Worm (Caenorhabditis elegans): ENCODE results near the gene F41B4.2.

F41B4.2 gene

ce11 chrX:6808239-6808638 is 26.8 kb downstream of the F41B4.2 start:
- TF ChIP-seq grh-1 (GFP tag; IDR thresholded peaks at IDR 0.05) (peak; percentile 84), nhr-85 (tag) (peak; percentile 83), lin-14 (GFP tag; optimal IDR thresholded peaks at IDR 0.05) (peak; percentile 63), efl-1 (optimal IDR thresholded peaks at IDR 0.05) (no peak), efl-1 (GFP tag; optimal IDR thresholded peaks at IDR 0.05 in 1 of 2) (peak in 1 of 2 experiments; percentile 9), lsy-2 (tag; optimal IDR thresholded peaks at IDR 0.05) (peak in 1 of 2 experiments; percentile 2), blmp-1 (tag; optimal IDR thresholded peaks at IDR 0.05) (peak; percentile 93), nhr-76 (tag; optimal IDR thresholded peaks at IDR 0.05) (peak; percentile 8), rnt-1 (tag; optimal IDR thresholded peaks at IDR 0.05) (peak; percentile 66), pag-3 (tag; optimal IDR thresholded peaks at IDR 0.05; ENCODE audit: borderline replicate concordance, insufficient read depth) (peak; percentile 25), ama-1 (optimal IDR thresholded peaks at IDR 0.05) (no peak), aha-1 (tag; optimal IDR thresholded peaks at IDR 0.05) (no peak), zip-4 (GFP tag; optimal IDR thresholded peaks at IDR 0.05) (no peak), Y116A8C.19 (tag; optimal IDR thresholded peaks at IDR 0.05; ENCODE audit: borderline replicate concordance) (no peak), dpl-1 (GFP tag; optimal IDR thresholded peaks at IDR 0.05) (peak in 1 of 3 experiments; percentile 4), unc-30 (tag; optimal IDR thresholded peaks at IDR 0.05) (no peak)

- no peak for TF ChIP-seq zag-1 (tag; optimal IDR thresholded peaks at IDR 0.05)
- no peak for TF ChIP-seq lin-13 (GFP tag; optimal IDR thresholded peaks at IDR 0.05)
- TF ChIP-seq ztf-11 (tag; optimal IDR thresholded peaks at IDR 0.05): no peak
- TF ChIP-seq ces-1 (GFP tag; optimal IDR thresholded peaks at IDR 0.05): no peak
- no peak for TF ChIP-seq sox-4 (tag; optimal IDR thresholded peaks at IDR 0.05)
- peak in 2 of 6 experiments; percentile 10 to 39 for TF ChIP-seq elt-3 (tag; optimal IDR thresholded peaks at IDR 0.05)
- TF ChIP-seq lin-35 (GFP tag; optimal IDR thresholded peaks at IDR 0.05): peak in 1 of 2 experiments; percentile 64
- no peak for TF ChIP-seq hlh-4 (tag; optimal IDR thresholded peaks at IDR 0.05)
- TF ChIP-seq C04F5.9 (tag; optimal IDR thresholded peaks at IDR 0.05): no peak
- no peak for TF ChIP-seq C34B4.2 (tag; optimal IDR thresholded peaks at IDR 0.05)
- TF ChIP-seq ceh-88 (GFP tag; IDR thresholded peaks at IDR 0.05): no peak
- TF ChIP-seq pag-3 (tag; optimal IDR thresholded peaks at IDR 0.05; ENCODE audit: borderline replicate concordance, insufficient read depth): no peak
- TF ChIP-seq unc-86 (tag; optimal IDR thresholded peaks at IDR 0.05): no peak
- no peak for TF ChIP-seq fkh-4 (tag; optimal IDR thresholded peaks at IDR 0.05; ENCODE audit: borderline replicate concordance)
- no peak for TF ChIP-seq xbp-1 (tag; optimal IDR thresholded peaks at IDR 0.05)
- TF ChIP-seq fkh-8 (tag; optimal IDR thresholded peaks at IDR 0.05): no peak
- TF ChIP-seq nhr-76 (tag; optimal IDR thresholded peaks at IDR 0.05): no peak
- TF ChIP-seq F16B12.6 (tag; optimal IDR thresholded peaks at IDR 0.05): no peak
- TF ChIP-seq unc-98 (GFP tag; IDR thresholded peaks at IDR 0.05): no peak
- TF ChIP-seq nhr-237 (tag; optimal IDR thresholded peaks at IDR 0.05): no peak
- no peak for TF ChIP-seq skn-1 (tag; optimal IDR thresholded peaks at IDR 0.05)
- no peak for TF ChIP-seq hpl-2 (GFP tag; optimal IDR thresholded peaks at IDR 0.05)
- TF ChIP-seq ets-5 (GFP tag; IDR thresholded peaks at IDR 0.05): no peak
- TF ChIP-seq tlp-1 (tag; optimal IDR thresholded peaks at IDR 0.05): no peak
- no peak for TF ChIP-seq unc-62 (GFP tag; optimal IDR thresholded peaks at IDR 0.05)
- no peak for TF ChIP-seq mab-9 (GFP tag; IDR thresholded peaks at IDR 0.05)
- peak; percentile 44 for TF ChIP-seq nhr-71 (tag; optimal IDR thresholded peaks at IDR 0.05)
- TF ChIP-seq efl-3 (GFP tag; optimal IDR thresholded peaks at IDR 0.05): no peak
- no peak for TF ChIP-seq unc-30 (tag; optimal IDR thresholded peaks at IDR 0.05)
- TF ChIP-seq zip-4 (GFP tag; optimal IDR thresholded peaks at IDR 0.05): no peak
- no peak for TF ChIP-seq mdl-1 (tag; optimal IDR thresholded peaks at IDR 0.05)
- no peak for TF ChIP-seq fos-1 (tag; optimal IDR thresholded peaks at IDR 0.05)
- TF ChIP-seq mep-1 (tag; optimal IDR thresholded peaks at IDR 0.05): peak; percentile 25
- peak; percentile 40 for TF ChIP-seq nhr-85 (tag)
- no peak for TF ChIP-seq pax-3 (tag; optimal IDR thresholded peaks at IDR 0.05)
- no peak for TF ChIP-seq dsc-1 (tag; optimal IDR thresholded peaks at IDR 0.05)
- no peak for TF ChIP-seq swsn-7 (tag; optimal IDR thresholded peaks at IDR 0.05)
- TF ChIP-seq nhr-47 (tag; optimal IDR thresholded peaks at IDR 0.05): no peak
- TF ChIP-seq lin-14 (GFP tag; optimal IDR thresholded peaks at IDR 0.05): peak; percentile 34
- no peak for TF ChIP-seq nhr-12 (tag; optimal IDR thresholded peaks at IDR 0.05)
Measured at ce11 chrX:6807137-6807861, 27.8 kb downstream of the F41B4.2 start.

Measured in whole organism, L1 larva.